Fruit fly (Drosophila melanogaster) whole organism, embryonic: Measurements from ENCODE around the gene TwdlQ.
A peak's percentile ranks its signal among the peaks of the same experiment; 100 is the strongest.

ENCODE experiments used
- ATbp ChIP-seq: fragments of 200-800 bp; sonication (Bioruptor generic); optimal IDR thresholded peaks from 2 replicates; lab custom pipeline; 2017; ENCODE audit warnings: missing biosample characterization, mild to moderate bottlenecking, missing genetic modification characterization, missing genetic modification reagents
- Atf-2 ChIP-seq: fragments of 200-800 bp; sonication (Bioruptor generic); optimal IDR thresholded peaks from 2 replicates; lab custom pipeline; 2016; ENCODE audit warnings: missing biosample characterization, missing genetic modification characterization
- Atf6 ChIP-seq: fragments of 200-800 bp; sonication (Bioruptor generic); IDR thresholded peaks from 2 replicates; pipeline ENCODE4 v1.3.6; 2022; ENCODE audit warnings: missing biosample characterization, missing genetic modification characterization
- CG11093 ChIP-seq: fragments of 200-800 bp; sonication (Bioruptor generic); IDR thresholded peaks from 3 replicates; pipeline ENCODE4 v1.3.6; 2022; ENCODE audit warnings: missing biosample characterization, missing genetic modification characterization
- CG11723 ChIP-seq: fragments of 200-800 bp; sonication (Bioruptor generic); optimal IDR thresholded peaks from 2 replicates; lab custom pipeline; 2017; ENCODE audit warnings: missing biosample characterization, mild to moderate bottlenecking, missing genetic modification characterization
- CG14667 ChIP-seq: fragments of 200-800 bp; sonication (Bioruptor generic); IDR thresholded peaks from 2 replicates; pipeline ENCODE4 v1.3.6; 2022; ENCODE audit warnings: missing biosample characterization, missing genetic modification characterization
- CG17359 ChIP-seq: fragments of 200-800 bp; sonication (Bioruptor generic); optimal IDR thresholded peaks from 3 replicates; lab custom pipeline; 2018; ENCODE audit warnings: missing biosample characterization, mild to moderate bottlenecking, missing genetic modification characterization, moderate library complexity
- CG18262 ChIP-seq: fragments of 200-800 bp; optimal IDR thresholded peaks from 3 replicates; lab custom pipeline; 2019; ENCODE audit warnings: missing biosample characterization, mild to moderate bottlenecking, missing genetic modification characterization, moderate library complexity
- CG18619 ChIP-seq: fragments of 200-800 bp; sonication (Bioruptor generic); optimal IDR thresholded peaks from 3 replicates; lab custom pipeline; 2017; ENCODE audit warnings: missing biosample characterization, mild to moderate bottlenecking, missing genetic modification characterization
- CG33213 ChIP-seq: fragments of 200-800 bp; sonication (Bioruptor generic); optimal IDR thresholded peaks from 3 replicates; lab custom pipeline; 2016; ENCODE audit warnings: missing biosample characterization, missing genetic modification characterization
- CG4328 ChIP-seq: fragments of 200-800 bp; sonication (Bioruptor generic); optimal IDR thresholded peaks from 3 replicates; lab custom pipeline; 2017; ENCODE audit warnings: missing biosample characterization, missing genetic modification reagents, missing genetic modification characterization
- CG4404 ChIP-seq: fragments of 200-800 bp; sonication (Bioruptor generic); IDR thresholded peaks from 2 replicates; pipeline ENCODE4 v1.3.6; 2022; ENCODE audit warnings: missing biosample characterization, missing genetic modification characterization
- CG4854 ChIP-seq: fragments of 200-800 bp; sonication (Bioruptor generic); optimal IDR thresholded peaks from 2 replicates; lab custom pipeline; 2016; ENCODE audit warnings: missing biosample characterization, missing genetic modification characterization, inconsistent platforms
- CG6654 ChIP-seq: fragments of 200-800 bp; sonication (Bioruptor generic); optimal IDR thresholded peaks from 2 replicates; lab custom pipeline; 2017; ENCODE audit warnings: missing biosample characterization, mild to moderate bottlenecking, missing genetic modification characterization
- CG6791 ChIP-seq: fragments of 200-800 bp; sonication (Bioruptor generic); IDR thresholded peaks from 3 replicates; pipeline ENCODE4 v1.3.6; 2022; ENCODE audit warnings: missing biosample characterization, missing genetic modification characterization; ENCODE audit not compliant: partially characterized antibody
- CG6854 ChIP-seq: fragments of 200-800 bp; sonication (Bioruptor generic); optimal IDR thresholded peaks from 3 replicates; lab custom pipeline; 2017; ENCODE audit warnings: missing biosample characterization, mild to moderate bottlenecking, missing genetic modification characterization
- CG7372 ChIP-seq: fragments of 200-800 bp; sonication (Bioruptor generic); IDR thresholded peaks from 2 replicates; pipeline ENCODE4 v1.3.6; 2022; ENCODE audit warnings: missing biosample characterization, missing genetic modification characterization
- CG7745 ChIP-seq: fragments of 200-800 bp; sonication (Bioruptor generic); optimal IDR thresholded peaks from 2 replicates; lab custom pipeline; 2018; ENCODE audit warnings: missing biosample characterization, mild to moderate bottlenecking, missing genetic modification characterization, moderate library complexity
- CG7987 ChIP-seq: fragments of 200-800 bp; sonication (Bioruptor generic); optimal IDR thresholded peaks from 2 replicates; lab custom pipeline; 2018; ENCODE audit warnings: missing biosample characterization, mild to moderate bottlenecking, missing genetic modification characterization, moderate library complexity
- CG8478 ChIP-seq: fragments of >200 bp; optimal IDR thresholded peaks from 2 replicates; lab custom pipeline; 2018
- Dbx ChIP-seq: fragments of 200-800 bp; sonication (Bioruptor generic); IDR thresholded peaks from 3 replicates; pipeline ENCODE4 v1.3.6; 2022; ENCODE audit warnings: missing biosample characterization, missing genetic modification characterization
- Dip3 ChIP-seq: fragments of 200-800 bp; sonication (Bioruptor generic); optimal IDR thresholded peaks from 3 replicates; lab custom pipeline; 2016; ENCODE audit warnings: missing biosample characterization, missing genetic modification characterization
- Elba2 ChIP-seq: fragments of 200-800 bp; sonication (Bioruptor generic); optimal IDR thresholded peaks from 3 replicates; lab custom pipeline; 2016; ENCODE audit warnings: missing biosample characterization, missing genetic modification characterization
- Ets97D ChIP-seq: fragments of 200-800 bp; sonication (Bioruptor generic); optimal IDR thresholded peaks from 3 replicates; lab custom pipeline; 2016; ENCODE audit warnings: missing biosample characterization, missing genetic modification characterization
- Fer3 ChIP-seq: fragments of 200-800 bp; sonication (Bioruptor generic); optimal IDR thresholded peaks from 2 replicates; lab custom pipeline; 2018; ENCODE audit warnings: missing biosample characterization, mild to moderate bottlenecking, missing genetic modification characterization, moderate library complexity
- HLH3B ChIP-seq: fragments of 200-800 bp; sonication (Bioruptor generic); IDR thresholded peaks from 2 replicates; pipeline ENCODE4 v1.3.6; 2022; ENCODE audit warnings: missing biosample characterization, missing genetic modification characterization
- Hr39 ChIP-seq: fragments of >200 bp; optimal IDR thresholded peaks from 2 replicates; lab custom pipeline; 2017
- Hr51 ChIP-seq, 2 experiments: fragments of 200-800 bp; sonication (Bioruptor generic); optimal IDR thresholded peaks; 2 replicates in 1 of 2; 3 replicates in 1 of 2; lab custom pipeline; 2016 to 2018; ENCODE audit warnings: missing biosample characterization in 2 of 2, missing genetic modification characterization in 2 of 2, mild to moderate bottlenecking in 1 of 2, moderate library complexity in 1 of 2
- MESR4 ChIP-seq: fragments of 200-800 bp; sonication (Bioruptor generic); optimal IDR thresholded peaks from 2 replicates; lab custom pipeline; 2018; ENCODE audit warnings: missing biosample characterization, mild to moderate bottlenecking, missing genetic modification characterization, moderate library complexity
- NFAT ChIP-seq: fragments of 200-800 bp; sonication (Bioruptor generic); IDR thresholded peaks from 2 replicates; pipeline ENCODE4 v1.3.6; 2022; ENCODE audit warnings: missing biosample characterization, missing genetic modification characterization
- Sin3A ChIP-seq: fragments of >200 bp; optimal IDR thresholded peaks from 2 replicates; lab custom pipeline; 2018
- TFAM ChIP-seq: fragments of 200-800 bp; sonication (Bioruptor generic); optimal IDR thresholded peaks from 2 replicates; lab custom pipeline; 2017; ENCODE audit warnings: missing biosample characterization, missing genetic modification characterization, inconsistent platforms
- ase ChIP-seq: fragments of 200-800 bp; sonication (Bioruptor generic); IDR thresholded peaks from 3 replicates; pipeline ENCODE4 v1.3.6; 2022; ENCODE audit warnings: missing biosample characterization, missing genetic modification characterization
- bbx ChIP-seq: fragments of 200-800 bp; sonication (Bioruptor generic); IDR thresholded peaks from 2 replicates; pipeline ENCODE4 v1.3.6; 2022; ENCODE audit warnings: missing biosample characterization, missing genetic modification characterization; ENCODE audit not compliant: partially characterized antibody
- cg ChIP-seq: fragments of 200-800 bp; sonication (Bioruptor generic); optimal IDR thresholded peaks from 3 replicates; lab custom pipeline; 2019; ENCODE audit warnings: missing biosample characterization, mild to moderate bottlenecking, missing genetic modification characterization, moderate library complexity
- chinmo ChIP-seq: fragments of 200-800 bp; sonication (Bioruptor generic); IDR thresholded peaks from 4 replicates; pipeline ENCODE4 v1.3.6; 2022; ENCODE audit warnings: missing biosample characterization, missing genetic modification characterization; ENCODE audit not compliant: partially characterized antibody
- crc ChIP-seq: fragments of 200-800 bp; sonication (Bioruptor generic); optimal IDR thresholded peaks from 2 replicates; lab custom pipeline; 2016; ENCODE audit warnings: missing biosample characterization, missing genetic modification characterization
- dmrt11E ChIP-seq: fragments of 200-800 bp; sonication (Bioruptor generic); optimal IDR thresholded peaks from 3 replicates; lab custom pipeline; 2018; ENCODE audit warnings: missing biosample characterization, mild to moderate bottlenecking, missing genetic modification characterization, moderate library complexity
- ems ChIP-seq: fragments of 200-800 bp; sonication (Bioruptor generic); optimal IDR thresholded peaks from 3 replicates; lab custom pipeline; 2016; ENCODE audit warnings: missing biosample characterization, missing genetic modification characterization
- eyg ChIP-seq: fragments of 200-800 bp; sonication (Bioruptor generic); optimal IDR thresholded peaks from 3 replicates; lab custom pipeline; 2016; ENCODE audit warnings: missing biosample characterization, missing genetic modification characterization
- gsb-n ChIP-seq: fragments of 200-800 bp; sonication (Bioruptor generic); optimal IDR thresholded peaks from 3 replicates; lab custom pipeline; 2018; ENCODE audit warnings: missing biosample characterization, mild to moderate bottlenecking, missing genetic modification characterization
- lov ChIP-seq, 2 experiments: fragments of 200-800 bp in 1 of 2; fragments of >200 bp in 1 of 2; sonication (Bioruptor generic) in 1 of 2; IDR thresholded peaks in 1 of 2; optimal IDR thresholded peaks in 1 of 2; 2 replicates in 1 of 2; 3 replicates in 1 of 2; pipeline versions ENCODE4 v1.3.6 to Lab custom; 2017 to 2022; ENCODE audit warnings: missing biosample characterization in 1 of 2, missing genetic modification characterization in 1 of 2
- luna ChIP-seq: fragments of 200-800 bp; sonication (Bioruptor generic); optimal IDR thresholded peaks from 2 replicates; lab custom pipeline; 2016; ENCODE audit warnings: missing biosample characterization, missing genetic modification characterization
- oc ChIP-seq: fragments of 200-800 bp; sonication (Bioruptor generic); optimal IDR thresholded peaks from 2 replicates; lab custom pipeline; 2018; ENCODE audit warnings: missing biosample characterization, mild to moderate bottlenecking, missing genetic modification characterization, moderate library complexity
- pita ChIP-seq: fragments of 200-800 bp; sonication (Bioruptor generic); optimal IDR thresholded peaks from 2 replicates; lab custom pipeline; 2017; ENCODE audit warnings: missing biosample characterization, mild to moderate bottlenecking, missing genetic modification characterization
- ro ChIP-seq: fragments of 200-800 bp; sonication (Bioruptor generic); IDR thresholded peaks from 2 replicates; pipeline ENCODE4 v1.3.6; 2022; ENCODE audit warnings: missing biosample characterization, missing genetic modification characterization
- row ChIP-seq: fragments of 200-800 bp; sonication (Bioruptor generic); IDR thresholded peaks from 3 replicates; pipeline ENCODE4 v1.3.6; 2022; ENCODE audit warnings: missing biosample characterization, missing genetic modification characterization
- scrt ChIP-seq: fragments of 200-800 bp; sonication (Bioruptor generic); optimal IDR thresholded peaks from 2 replicates; lab custom pipeline; 2018; ENCODE audit warnings: missing biosample characterization, mild to moderate bottlenecking, missing genetic modification characterization, moderate library complexity
- sens ChIP-seq: fragments of 200-800 bp; sonication (Bioruptor generic); peaks from one replicate; lab custom pipeline; 2016; ENCODE audit warnings: missing biosample characterization, missing genetic modification characterization
- trh ChIP-seq: fragments of 200-800 bp; sonication (Bioruptor generic); optimal IDR thresholded peaks from 2 replicates; lab custom pipeline; 2016; ENCODE audit warnings: missing biosample characterization, missing genetic modification characterization
- vfl ChIP-seq: fragments of 200-800 bp; sonication (Bioruptor generic); optimal IDR thresholded peaks from 2 replicates; lab custom pipeline; 2016; ENCODE audit warnings: missing biosample characterization, missing genetic modification characterization

Gene TwdlQ

dm6 chr3R:26700125-26700524 lies 6.7 kb upstream of the TwdlQ start (continued):
- TF ChIP-seq CG17359 (tag; lab: Kevin White, UChicago) (peak; percentile 12), TFAM (GFP tag; lab: Kevin White, UChicago) (no peak), Sin3A (lab: Kevin White, UChicago) (no peak), CG11093 (GFP tag; lab: Robert Waterston, UW) (no peak), sens (GFP tag; lab: Kevin White, UChicago) (peak; percentile 28)

dm6 chr3R:26690197-26690596 lies 3.2 kb downstream of the TwdlQ start:
- no peak for TF ChIP-seq CG4404
- no peak for TF ChIP-seq gsb-n (tag; lab: Kevin White, UChicago)
- no peak for TF ChIP-seq crc (GFP tag; lab: Kevin White, UChicago)
- no peak for TF ChIP-seq eyg (GFP tag; lab: Kevin White, UChicago)
- no peak; the same call in 2 of the 3 replicates for TF ChIP-seq row (GFP tag; lab: Robert Waterston, UW)
- TF ChIP-seq Hr51 (GFP tag; optimal IDR thresholded peaks at IDR 0.05; lab: Kevin White, UChicago), result peak in 1 of 2 experiments; percentile 5
- no peak for TF ChIP-seq vfl
- no peak for TF ChIP-seq Ets97D (GFP tag; lab: Kevin White, UChicago)
- TF ChIP-seq HLH3B (GFP tag; lab: Robert Waterston, UW), result no peak
- no peak for TF ChIP-seq oc (tag; lab: Kevin White, UChicago)
- no peak for TF ChIP-seq luna (GFP tag; lab: Kevin White, UChicago)
- TF ChIP-seq Atf-2 (GFP tag; lab: Kevin White, UChicago), result no peak
- TF ChIP-seq bbx, result no peak
- no peak for TF ChIP-seq CG6791
- TF ChIP-seq CG14667 (GFP tag; lab: Robert Waterston, UW), result no peak
- no peak for TF ChIP-seq CG33213 (GFP tag; lab: Kevin White, UChicago)
- no peak for TF ChIP-seq CG4328
- TF ChIP-seq CG7745 (tag; lab: Kevin White, UChicago), result no peak
- peak; percentile 27; the same call in 1 of the 2 replicates for TF ChIP-seq CG7372
- TF ChIP-seq CG11723 (GFP tag; lab: Kevin White, UChicago), result no peak
- TF ChIP-seq CG6654 (GFP tag; lab: Kevin White, UChicago), result no peak
- TF ChIP-seq Elba2 (GFP tag; lab: Kevin White, UChicago), result no peak
- TF ChIP-seq CG7987 (GFP tag; lab: Kevin White, UChicago), result no peak
- no peak for TF ChIP-seq Atf6 (GFP tag; lab: Robert Waterston, UW)
- TF ChIP-seq lov (optimal IDR thresholded peaks at IDR 0.05; lab: Kevin White, UChicago), result no peak
- no peak for TF ChIP-seq lov (GFP tag; IDR thresholded peaks at IDR 0.05; lab: Robert Waterston, UW)
- TF ChIP-seq NFAT (GFP tag; lab: Robert Waterston, UW), result no peak
- no peak for TF ChIP-seq ems (GFP tag; lab: Kevin White, UChicago)
- TF ChIP-seq trh (GFP tag; lab: Kevin White, UChicago), result no peak
- no peak for TF ChIP-seq CG4854 (GFP tag; lab: Kevin White, UChicago)
- TF ChIP-seq Fer3 (tag; lab: Kevin White, UChicago), result peak; percentile 9
- no peak for TF ChIP-seq dmrt11E (tag; lab: Kevin White, UChicago)
- no peak for TF ChIP-seq CG18619
- peak; percentile 26; the same call in 1 of the 3 replicates for TF ChIP-seq Dbx (GFP tag; lab: Robert Waterston, UW)
- no peak for TF ChIP-seq Dip3 (GFP tag; lab: Kevin White, UChicago)
- no peak for TF ChIP-seq ATbp
- no peak for TF ChIP-seq chinmo (GFP tag; lab: Robert Waterston, UW)
- no peak for TF ChIP-seq MESR4 (GFP tag; lab: Kevin White, UChicago)
- no peak for TF ChIP-seq CG8478
- no peak for TF ChIP-seq CG18262 (tag; lab: Kevin White, UChicago)
- no peak for TF ChIP-seq CG6854
- no peak for TF ChIP-seq scrt (GFP tag; lab: Kevin White, UChicago)
- TF ChIP-seq ro (GFP tag; lab: Robert Waterston, UW), result no peak
- no peak for TF ChIP-seq Hr39 (lab: Kevin White, UChicago)
- TF ChIP-seq cg (GFP tag; lab: Kevin White, UChicago), result no peak
- TF ChIP-seq ase (GFP tag; lab: Robert Waterston, UW), result no peak
- TF ChIP-seq pita (GFP tag; lab: Kevin White, UChicago), result no peak
